Worm (Caenorhabditis elegans): Measurements from ENCODE around the gene srx-88.

The srx-88 gene

ce11 chrV:11600800-11601199 is 17.5 kb downstream of the srx-88 start, which contains the start of gene F35B12.9:
Gene F35B12.9, plus strand, starts transcription at chrV:11601171.
- no peak for TF ChIP-seq fkh-10 (GFP tag; optimal IDR thresholded peaks at IDR 0.05)
- TF ChIP-seq efl-1 (optimal IDR thresholded peaks at IDR 0.05), result no peak
- peak in 1 of 2 experiments; percentile 60 for TF ChIP-seq efl-1 (GFP tag; optimal IDR thresholded peaks at IDR 0.05 in 1 of 2)
- no peak for TF ChIP-seq elt-3 (tag; optimal IDR thresholded peaks at IDR 0.05)

DNA sequence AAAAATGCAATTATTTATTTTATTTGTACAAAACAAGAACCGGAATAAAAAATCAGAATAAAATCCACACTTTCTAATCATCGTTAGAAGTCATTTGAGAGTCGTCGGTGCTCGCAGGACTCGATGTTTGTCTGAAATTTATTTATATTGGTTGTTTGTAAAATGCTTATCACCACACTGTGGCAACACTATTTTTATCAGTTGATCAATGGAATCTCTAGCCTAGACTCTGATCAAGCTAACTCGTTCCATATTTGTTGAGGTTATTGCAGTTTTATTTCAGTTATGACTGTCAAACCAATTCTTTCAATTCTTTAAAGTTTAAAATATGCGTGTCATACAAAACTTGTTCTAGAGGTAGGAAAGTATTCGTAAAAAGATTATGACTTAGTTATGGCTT is 21.2 kb downstream of the srx-88 start, which contains the start of gene dhs-20:
TSS of gene dhs-20 (minus strand) at position 80 of the 400 bp plus-strand sequence.
- no peak for TF ChIP-seq mep-1 (tag; optimal IDR thresholded peaks at IDR 0.05)
- peak; percentile 68 for TF ChIP-seq elt-2 (tag; optimal IDR thresholded peaks at IDR 0.05)
- TF ChIP-seq dsc-1 (tag; optimal IDR thresholded peaks at IDR 0.05), result no peak
- TF ChIP-seq mab-9 (GFP tag; IDR thresholded peaks at IDR 0.05), result no peak
- no peak for TF ChIP-seq sup-37 (GFP tag; optimal IDR thresholded peaks at IDR 0.05)

DNA sequence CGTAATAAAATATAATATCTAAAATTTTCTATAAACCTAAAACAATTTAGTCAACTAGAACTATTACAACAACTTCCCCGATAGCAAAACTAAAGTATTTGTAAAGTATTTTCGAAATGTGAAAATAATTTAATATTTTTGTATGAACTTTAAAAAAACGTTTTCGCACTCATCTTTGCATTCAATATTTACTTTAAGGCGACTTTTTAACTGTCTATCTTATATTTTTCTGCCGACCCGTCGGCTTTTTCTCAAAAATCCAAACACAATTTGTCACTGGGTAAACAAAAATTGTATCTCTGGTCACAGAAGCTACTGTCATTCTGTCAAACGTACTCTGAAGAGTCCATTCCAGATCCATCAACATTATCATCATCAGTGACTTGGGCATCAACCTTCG is 21.9 kb downstream of the srx-88 start:
- TF ChIP-seq nhr-84 (tag; optimal IDR thresholded peaks at IDR 0.05), result no peak
- no peak for TF ChIP-seq hlh-4 (tag; optimal IDR thresholded peaks at IDR 0.05)
- TF ChIP-seq snu-23 (GFP tag; optimal IDR thresholded peaks at IDR 0.05), result no peak
- TF ChIP-seq ceh-82 (tag; optimal IDR thresholded peaks at IDR 0.05), result peak in 1 of 3 experiments; percentile 10
- no peak for TF ChIP-seq fkh-10 (GFP tag; optimal IDR thresholded peaks at IDR 0.05)
- TF ChIP-seq lin-39 (tag; optimal IDR thresholded peaks at IDR 0.05), result no peak
- TF ChIP-seq fkh-4 (tag; optimal IDR thresholded peaks at IDR 0.05; ENCODE audit: borderline replicate concordance), result no peak
- no peak for TF ChIP-seq nhr-11 (tag; optimal IDR thresholded peaks at IDR 0.05)
- TF ChIP-seq Y116A8C.19 (tag; optimal IDR thresholded peaks at IDR 0.05; ENCODE audit: borderline replicate concordance), result no peak
- no peak for TF ChIP-seq isw-1 (GFP tag; IDR thresholded peaks at IDR 0.05)
- TF ChIP-seq elt-3 (tag; optimal IDR thresholded peaks at IDR 0.05), result no peak
- no peak for TF ChIP-seq ets-5 (GFP tag; IDR thresholded peaks at IDR 0.05)
- TF ChIP-seq ceh-90 (tag; optimal IDR thresholded peaks at IDR 0.05), result no peak
- no peak for TF ChIP-seq egl-27 (tag; optimal IDR thresholded peaks at IDR 0.05)
- no peak for TF ChIP-seq unc-130 (tag; optimal IDR thresholded peaks at IDR 0.05)
- TF ChIP-seq irx-1 (tag; optimal IDR thresholded peaks at IDR 0.05), result no peak
- peak; percentile 32 for TF ChIP-seq nhr-77 (tag; optimal IDR thresholded peaks at IDR 0.05)
- no peak for TF ChIP-seq C34B4.2 (tag; optimal IDR thresholded peaks at IDR 0.05)

DNA sequence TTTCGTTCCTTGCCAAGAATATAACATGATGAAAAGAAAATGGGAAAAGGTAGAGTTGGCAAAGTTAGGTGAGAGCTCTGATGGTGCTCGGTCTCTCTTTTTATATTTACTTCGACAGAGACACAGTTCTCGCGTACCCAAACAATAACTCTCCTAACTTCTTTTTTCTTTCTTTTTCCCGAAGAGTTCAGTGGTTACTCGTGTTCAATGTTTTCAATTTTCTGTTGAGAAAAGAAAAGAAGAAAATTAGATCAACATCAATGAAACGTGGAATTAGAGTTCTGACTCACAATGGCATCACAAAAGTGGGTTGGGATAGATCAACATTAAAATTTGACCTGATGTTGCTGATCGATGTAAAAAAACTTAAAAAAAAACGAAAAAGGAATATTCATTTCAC is 23.1 kb downstream of the srx-88 start, which contains the start of gene idpp-16:
TSS of gene idpp-16 (minus strand) at position 101 of the 400 bp plus-strand sequence.
- TF ChIP-seq nhr-71 (tag; optimal IDR thresholded peaks at IDR 0.05), result no peak
- TF ChIP-seq efl-3 (GFP tag; optimal IDR thresholded peaks at IDR 0.05), result no peak
- TF ChIP-seq sptf-1 (tag; optimal IDR thresholded peaks at IDR 0.05), result no peak
- TF ChIP-seq lin-14 (GFP tag; optimal IDR thresholded peaks at IDR 0.05), result no peak
- no peak for TF ChIP-seq tlp-1 (tag; optimal IDR thresholded peaks at IDR 0.05)
- TF ChIP-seq lir-3 (tag; optimal IDR thresholded peaks at IDR 0.05; ENCODE audit: poor library complexity), result no peak
- TF ChIP-seq alr-1 (tag; optimal IDR thresholded peaks at IDR 0.05; ENCODE audit: borderline replicate concordance), result no peak

DNA sequence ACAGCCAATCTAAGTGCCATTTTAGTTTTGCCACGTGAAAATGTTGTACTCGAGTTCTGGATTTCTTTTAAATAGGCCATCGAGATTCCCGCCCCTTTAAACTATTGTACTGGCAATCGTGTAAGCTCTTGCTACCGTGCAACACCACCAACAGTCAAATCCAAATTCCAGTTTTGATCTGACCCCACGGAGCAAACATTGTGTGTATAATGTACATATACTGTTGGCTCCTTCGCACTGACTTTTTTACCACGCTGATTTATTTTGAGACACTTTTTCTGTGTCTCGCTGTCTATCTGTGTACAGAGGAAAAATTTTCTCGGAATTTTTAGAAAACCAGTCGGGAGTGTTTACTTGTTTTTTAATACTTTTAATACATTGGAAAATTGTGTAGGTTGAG is 26.7 kb downstream of the srx-88 start, which contains the start of gene piit-1:
TSS of gene piit-1 (minus strand) at position 101 of the 400 bp plus-strand sequence.
- TF ChIP-seq lin-35 (GFP tag; optimal IDR thresholded peaks at IDR 0.05), result no peak
- TF ChIP-seq lin-13 (GFP tag; optimal IDR thresholded peaks at IDR 0.05), result no peak

Data from whole organism, L1 larva.